Fruit fly (Drosophila melanogaster) whole organism, embryonic: ENCODE results near the gene CG12974.
A peak's percentile ranks its signal among the peaks of the same experiment; 100 is the strongest.

Source experiments
- Atf-2 ChIP-seq: fragments of 200-800 bp; sonication (Bioruptor generic); optimal IDR thresholded peaks from 2 replicates; lab custom pipeline; 2016; ENCODE audit warnings: missing biosample characterization, missing genetic modification characterization
- CG10147 ChIP-seq: fragments of 200-800 bp; sonication (Bioruptor generic); optimal IDR thresholded peaks from 2 replicates; lab custom pipeline; 2019; ENCODE audit warnings: missing biosample characterization, mild to moderate bottlenecking, missing genetic modification characterization, moderate library complexity
- CG10209 ChIP-seq: fragments of 200-800 bp; sonication (Bioruptor generic); optimal IDR thresholded peaks from 3 replicates; lab custom pipeline; 2017; ENCODE audit warnings: missing biosample characterization, mild to moderate bottlenecking, missing genetic modification characterization, missing genetic modification reagents
- CG10431 ChIP-seq: fragments of 200-800 bp; sonication (Bioruptor generic); optimal IDR thresholded peaks from 3 replicates; lab custom pipeline; 2018; ENCODE audit warnings: missing biosample characterization, mild to moderate bottlenecking, missing genetic modification characterization
- CG10654 ChIP-seq: fragments of 200-800 bp; sonication (Bioruptor generic); optimal IDR thresholded peaks from 2 replicates; lab custom pipeline; 2016; ENCODE audit warnings: missing biosample characterization, missing genetic modification characterization
- CG11085 ChIP-seq: fragments of 200-800 bp; sonication (Bioruptor generic); IDR thresholded peaks from 2 replicates; pipeline ENCODE4 v1.3.6; 2022; ENCODE audit warnings: missing biosample characterization, missing genetic modification characterization
- CG13123 ChIP-seq: fragments of 200-800 bp; sonication (Bioruptor generic); optimal IDR thresholded peaks from 2 replicates; lab custom pipeline; 2016; ENCODE audit warnings: missing biosample characterization, missing genetic modification characterization
- CG14710 ChIP-seq: fragments of 200-800 bp; sonication (Bioruptor generic); optimal IDR thresholded peaks from 3 replicates; lab custom pipeline; 2019; ENCODE audit warnings: missing biosample characterization, mild to moderate bottlenecking, missing genetic modification characterization, moderate library complexity
- CG14860 ChIP-seq: fragments of 200-800 bp; sonication (Bioruptor generic); IDR thresholded peaks from 3 replicates; pipeline ENCODE4 v1.3.6; 2022; ENCODE audit warnings: missing biosample characterization, missing genetic modification characterization; ENCODE audit not compliant: partially characterized antibody
- CG15514 ChIP-seq: fragments of 200-800 bp; sonication (Bioruptor generic); optimal IDR thresholded peaks from 3 replicates; lab custom pipeline; 2017; ENCODE audit warnings: missing biosample characterization, missing genetic modification characterization, mild to moderate bottlenecking, moderate library complexity, missing genetic modification reagents
- CG15696 ChIP-seq: fragments of 200-800 bp; sonication (Bioruptor generic); optimal IDR thresholded peaks from 2 replicates; lab custom pipeline; 2019; ENCODE audit warnings: missing biosample characterization, mild to moderate bottlenecking, missing genetic modification characterization, moderate library complexity
- CG17186 ChIP-seq: fragments of 200-800 bp; sonication (Bioruptor generic); optimal IDR thresholded peaks from 3 replicates; lab custom pipeline; 2017; ENCODE audit warnings: missing biosample characterization, missing genetic modification reagents, missing genetic modification characterization
- CG17359 ChIP-seq: fragments of 200-800 bp; sonication (Bioruptor generic); optimal IDR thresholded peaks from 3 replicates; lab custom pipeline; 2018; ENCODE audit warnings: missing biosample characterization, mild to moderate bottlenecking, missing genetic modification characterization, moderate library complexity
- CG18764 ChIP-seq: fragments of 200-800 bp; sonication (Bioruptor generic); optimal IDR thresholded peaks from 3 replicates; lab custom pipeline; 2016; ENCODE audit warnings: missing biosample characterization, missing genetic modification characterization
- CG3726 ChIP-seq: fragments of 200-800 bp; sonication (Bioruptor generic); IDR thresholded peaks from 3 replicates; pipeline ENCODE4, ENCODE4 v1.3.6; 2022; ENCODE audit warnings: missing biosample characterization, missing genetic modification characterization
- CG42726 ChIP-seq: fragments of 200-800 bp; sonication (Bioruptor generic); IDR thresholded peaks from 2 replicates; pipeline ENCODE4 v1.3.6; 2022; ENCODE audit warnings: missing biosample characterization, missing genetic modification characterization; ENCODE audit not compliant: partially characterized antibody
- CG5180 ChIP-seq: fragments of 200-800 bp; sonication (Bioruptor generic); optimal IDR thresholded peaks from 3 replicates; lab custom pipeline; 2017; ENCODE audit warnings: missing biosample characterization, missing genetic modification characterization, mild to moderate bottlenecking, moderate library complexity, missing genetic modification reagents
- CG9727 ChIP-seq: fragments of 200-800 bp; sonication (Bioruptor generic); optimal IDR thresholded peaks from 3 replicates; lab custom pipeline; 2017; ENCODE audit warnings: missing biosample characterization, mild to moderate bottlenecking, missing genetic modification characterization
- D ChIP-seq, 2 experiments: fragments of 200-800 bp in 1 of 2; fragments of >200 bp in 1 of 2; sonication (Bioruptor generic) in 1 of 2; optimal IDR thresholded peaks; 2 replicates in 1 of 2; 3 replicates in 1 of 2; lab custom pipeline; 2017; ENCODE audit warnings: mild to moderate bottlenecking in 1 of 2, missing biosample characterization in 1 of 2, missing genetic modification characterization in 1 of 2, missing genetic modification reagents in 1 of 2
- D19B ChIP-seq: fragments of 200-800 bp; sonication (Bioruptor generic); optimal IDR thresholded peaks from 2 replicates; lab custom pipeline; 2017; ENCODE audit warnings: missing biosample characterization, mild to moderate bottlenecking, missing genetic modification characterization
- Deaf1 ChIP-seq: fragments of 200-800 bp; optimal IDR thresholded peaks from 3 replicates; lab custom pipeline; 2019; ENCODE audit warnings: missing biosample characterization, mild to moderate bottlenecking, missing genetic modification characterization, moderate library complexity
- E2f2 ChIP-seq: fragments of 200-800 bp; sonication (Bioruptor generic); IDR thresholded peaks from 2 replicates; pipeline ENCODE4 v1.3.6; 2022; ENCODE audit warnings: missing biosample characterization, missing genetic modification characterization
- HLHmδ ChIP-seq: fragments of 200-800 bp; sonication (Bioruptor generic); optimal IDR thresholded peaks from 2 replicates; lab custom pipeline; 2018; ENCODE audit warnings: missing biosample characterization, mild to moderate bottlenecking, missing genetic modification characterization, moderate library complexity
- HmgZ ChIP-seq: fragments of 200-800 bp; sonication (Bioruptor generic); optimal IDR thresholded peaks from 2 replicates; lab custom pipeline; 2018; ENCODE audit warnings: missing biosample characterization, mild to moderate bottlenecking, missing genetic modification characterization
- Hr39 ChIP-seq: fragments of >200 bp; optimal IDR thresholded peaks from 2 replicates; lab custom pipeline; 2017
- Hsf ChIP-seq: fragments of 200-800 bp; sonication (Bioruptor generic); optimal IDR thresholded peaks from 3 replicates; lab custom pipeline; 2016; ENCODE audit warnings: missing biosample characterization, missing genetic modification characterization
- Nf-YC ChIP-seq: fragments of 200-800 bp; optimal IDR thresholded peaks from 3 replicates; lab custom pipeline; 2019; ENCODE audit warnings: missing biosample characterization, mild to moderate bottlenecking, missing genetic modification characterization, moderate library complexity
- Opbp ChIP-seq: fragments of 200-800 bp; sonication (Bioruptor generic); IDR thresholded peaks from 3 replicates; pipeline ENCODE4 v1.3.6; 2022; ENCODE audit warnings: missing biosample characterization, missing genetic modification characterization; ENCODE audit not compliant: partially characterized antibody
- Ravus ChIP-seq: fragments of 200-800 bp; sonication (Bioruptor generic); IDR thresholded peaks from 2 replicates; pipeline ENCODE4 v1.3.6; 2022; ENCODE audit warnings: missing biosample characterization, missing genetic modification characterization
- Sox102F ChIP-seq: fragments of 200-800 bp; sonication (Bioruptor generic); optimal IDR thresholded peaks from 2 replicates; lab custom pipeline; 2018; ENCODE audit warnings: missing biosample characterization, mild to moderate bottlenecking, missing genetic modification characterization, moderate library complexity
- bsh ChIP-seq, 2 experiments: fragments of 200-800 bp; sonication (Bioruptor generic); optimal IDR thresholded peaks; 2 replicates each; lab custom pipeline; 2017 to 2018; ENCODE audit warnings: mild to moderate bottlenecking in 2 of 2, missing biosample characterization in 2 of 2, missing genetic modification characterization in 2 of 2, moderate library complexity in 1 of 2
- dpn ChIP-seq, 2 experiments: fragments of 200-800 bp; sonication (Bioruptor generic); optimal IDR thresholded peaks; 3 replicates each; lab custom pipeline; 2016; ENCODE audit warnings: missing biosample characterization in 2 of 2, missing genetic modification characterization in 2 of 2
- exex ChIP-seq: fragments of 200-800 bp; sonication (Bioruptor generic); optimal IDR thresholded peaks from 4 replicates; lab custom pipeline; 2018; ENCODE audit warnings: missing biosample characterization, mild to moderate bottlenecking, missing genetic modification characterization, moderate library complexity
- fd3F ChIP-seq: fragments of 200-800 bp; sonication (Bioruptor generic); optimal IDR thresholded peaks from 2 replicates; lab custom pipeline; 2018; ENCODE audit warnings: missing biosample characterization, mild to moderate bottlenecking, missing genetic modification characterization, moderate library complexity
- fd64A ChIP-seq: fragments of 200-800 bp; sonication (Bioruptor generic); optimal IDR thresholded peaks from 3 replicates; lab custom pipeline; 2018; ENCODE audit warnings: missing biosample characterization, mild to moderate bottlenecking, missing genetic modification characterization
- hkb ChIP-seq, 2 experiments: fragments of 200-800 bp in 1 of 2; fragments of >200 bp in 1 of 2; sonication (Bioruptor generic) in 1 of 2; IDR thresholded peaks in 1 of 2; optimal IDR thresholded peaks in 1 of 2; 2 replicates each; pipeline versions ENCODE4 v1.3.6 to Lab custom; 2017 to 2022; ENCODE audit warnings: missing biosample characterization in 1 of 2, missing genetic modification characterization in 1 of 2
- jing ChIP-seq: fragments of 200-800 bp; sonication (Bioruptor generic); optimal IDR thresholded peaks from 2 replicates; lab custom pipeline; 2018; ENCODE audit warnings: missing biosample characterization, mild to moderate bottlenecking, missing genetic modification characterization
- lbe ChIP-seq: fragments of 200-800 bp; sonication (Bioruptor generic); optimal IDR thresholded peaks from 2 replicates; lab custom pipeline; 2016; ENCODE audit warnings: missing biosample characterization, mild to moderate bottlenecking, missing genetic modification characterization
- nerfin-1 ChIP-seq: fragments of 200-800 bp; sonication (Bioruptor generic); optimal IDR thresholded peaks from 3 replicates; lab custom pipeline; 2019; ENCODE audit warnings: missing biosample characterization, mild to moderate bottlenecking, missing genetic modification characterization, moderate library complexity
- nom ChIP-seq: fragments of 200-800 bp; sonication (Bioruptor generic); optimal IDR thresholded peaks from 2 replicates; lab custom pipeline; 2017; ENCODE audit warnings: missing biosample characterization, missing genetic modification characterization, mild to moderate bottlenecking, moderate library complexity, missing genetic modification reagents
- sens ChIP-seq: fragments of 200-800 bp; sonication (Bioruptor generic); peaks from one replicate; lab custom pipeline; 2016; ENCODE audit warnings: missing biosample characterization, missing genetic modification characterization
- slp2 ChIP-seq: fragments of 200-800 bp; sonication (Bioruptor generic); optimal IDR thresholded peaks from 2 replicates; lab custom pipeline; 2016; ENCODE audit warnings: missing biosample characterization, missing genetic modification characterization
- sob ChIP-seq: fragments of 200-800 bp; sonication (Bioruptor generic); IDR thresholded peaks from 2 replicates; pipeline ENCODE4 v1.3.6; 2022; ENCODE audit warnings: missing biosample characterization, missing genetic modification characterization
- stwl ChIP-seq: fragments of 200-800 bp; sonication (Bioruptor generic); optimal IDR thresholded peaks from 3 replicates; lab custom pipeline; 2018; ENCODE audit warnings: missing biosample characterization, mild to moderate bottlenecking, missing genetic modification characterization, moderate library complexity
- tna ChIP-seq: fragments of 200-800 bp; sonication (Bioruptor generic); IDR thresholded peaks from 2 replicates; pipeline ENCODE4 v1.3.6; 2022; ENCODE audit warnings: missing biosample characterization, missing genetic modification characterization; ENCODE audit not compliant: partially characterized antibody
- zen ChIP-seq: fragments of 200-800 bp; sonication (Bioruptor generic); optimal IDR thresholded peaks from 3 replicates; lab custom pipeline; 2018; ENCODE audit warnings: missing biosample characterization, mild to moderate bottlenecking, missing genetic modification characterization, moderate library complexity
- zfh2 ChIP-seq: fragments of 200-800 bp; sonication (Bioruptor generic); optimal IDR thresholded peaks from 2 replicates; lab custom pipeline; 2016; ENCODE audit warnings: missing biosample characterization, missing genetic modification characterization

The CG12974 gene

dm6 chr3L:21280996-21281691 lies 4.6 kb downstream of the CG12974 start, which contains the start of gene ppl (continued):
- TF ChIP-seq bsh (GFP tag; optimal IDR thresholded peaks at IDR 0.05; lab: Kevin White, UChicago) (peak in 1 of 2 experiments; percentile 9), exex (peak; percentile 27), Opbp (GFP tag; lab: Robert Waterston, UW) (peak; percentile 45; the same call in 2 of the 3 replicates), Sox102F (GFP tag; lab: Kevin White, UChicago) (no peak), HLHmδ (GFP tag; lab: Kevin White, UChicago) (peak; percentile 45), CG10209 (GFP tag; lab: Kevin White, UChicago) (no peak), Nf-YC (tag; lab: Kevin White, UChicago) (no peak), HmgZ (peak; percentile 19), CG10431 (GFP tag; lab: Kevin White, UChicago) (no peak), fd64A (GFP tag; lab: Kevin White, UChicago) (no peak), Atf-2 (GFP tag; lab: Kevin White, UChicago) (no peak), sens (peak; percentile 78), stwl (tag; lab: Kevin White, UChicago) (peak; percentile 63), CG18764 (no peak), nerfin-1 (tag; lab: Kevin White, UChicago) (peak; percentile 13), CG11085 (GFP tag; lab: Robert Waterston, UW) (no peak), lbe (GFP tag; lab: Kevin White, UChicago) (peak; percentile 26), hkb (optimal IDR thresholded peaks at IDR 0.05; lab: Kevin White, UChicago) (peak; percentile 8), hkb (GFP tag; IDR thresholded peaks at IDR 0.05; lab: Robert Waterston, UW) (peak; percentile 32; the same call in 1 of the 2 replicates), CG3726 (no peak), CG14860 (GFP tag; lab: Robert Waterston, UW) (0 out of 3 replicates have a peak, but pooled peaks have one; percentile 13), CG5180 (GFP tag; lab: Kevin White, UChicago) (no peak), zfh2 (no peak), CG10654 (GFP tag; lab: Kevin White, UChicago) (no peak), jing (GFP tag; lab: Kevin White, UChicago) (no peak), zen (tag; lab: Kevin White, UChicago) (peak; percentile 4), E2f2 (GFP tag; lab: Robert Waterston, UW) (peak; percentile 94), CG42726 (GFP tag; lab: Robert Waterston, UW) (no peak), nom (GFP tag; lab: Kevin White, UChicago) (peak; percentile 0), Ravus (GFP tag; lab: Robert Waterston, UW) (no peak), Deaf1 (peak; percentile 9), CG17186 (peak; percentile 9), Hsf (GFP tag; lab: Kevin White, UChicago) (no peak), Hr39 (no peak), tna (GFP tag; lab: Robert Waterston, UW) (peak; percentile 37; the same call in 1 of the 2 replicates), CG15514 (GFP tag; lab: Kevin White, UChicago) (peak; percentile 54), dpn (GFP tag; optimal IDR thresholded peaks at IDR 0.05; lab: Kevin White, UChicago) (no peak), CG15696 (tag; lab: Kevin White, UChicago) (peak; percentile 36), CG14710 (tag; lab: Kevin White, UChicago) (peak; percentile 23), fd3F (GFP tag; lab: Kevin White, UChicago) (no peak), sob (GFP tag; lab: Robert Waterston, UW) (no peak), CG17359 (peak; percentile 20), slp2 (GFP tag; lab: Kevin White, UChicago) (no peak), D (optimal IDR thresholded peaks at IDR 0.05; lab: Kevin White, UChicago) (peak; percentile 43), D (GFP tag; optimal IDR thresholded peaks at IDR 0.05; lab: Kevin White, UChicago) (no peak), CG9727 (GFP tag; lab: Kevin White, UChicago) (peak; percentile 21), CG13123 (no peak), CG10147 (GFP tag; lab: Kevin White, UChicago) (peak; percentile 9), D19B (GFP tag; lab: Kevin White, UChicago) (no peak)
